Fruit fly (Drosophila melanogaster) whole organism, embryonic: ENCODE measurements around the gene CG43800.

Source experiments
- Awh ChIP-seq: fragments of 200-800 bp; sonication (Bioruptor generic); IDR thresholded peaks from 2 replicates; pipeline ENCODE4, ENCODE4 v1.3.6; 2022; ENCODE audit warnings: missing biosample characterization, missing genetic modification characterization
- CG10321 ChIP-seq: fragments of 200-800 bp; sonication (Bioruptor generic); IDR thresholded peaks from 2 replicates; pipeline ENCODE4 v1.3.6; 2022; ENCODE audit warnings: missing biosample characterization, missing genetic modification characterization
- CG10462 ChIP-seq: fragments of 200-800 bp; sonication (Bioruptor generic); optimal IDR thresholded peaks from 2 replicates; lab custom pipeline; 2016; ENCODE audit warnings: missing biosample characterization, missing genetic modification characterization
- CG10543 ChIP-seq: fragments of 200-800 bp; sonication (Bioruptor generic); optimal IDR thresholded peaks from 3 replicates; lab custom pipeline; 2017; ENCODE audit warnings: missing biosample characterization, mild to moderate bottlenecking, missing genetic modification characterization, moderate library complexity
- CG12071 ChIP-seq: fragments of 200-800 bp; sonication (Bioruptor generic); optimal IDR thresholded peaks from 3 replicates; lab custom pipeline; 2018; ENCODE audit warnings: missing biosample characterization, mild to moderate bottlenecking, missing genetic modification characterization
- CG14710 ChIP-seq: fragments of 200-800 bp; sonication (Bioruptor generic); optimal IDR thresholded peaks from 3 replicates; lab custom pipeline; 2019; ENCODE audit warnings: missing biosample characterization, mild to moderate bottlenecking, missing genetic modification characterization, moderate library complexity
- CG16863 ChIP-seq: fragments of 200-800 bp; sonication (Bioruptor generic); optimal IDR thresholded peaks from 3 replicates; lab custom pipeline; 2016; ENCODE audit warnings: missing biosample characterization, missing genetic modification characterization
- CG17829 ChIP-seq: fragments of 200-800 bp; optimal IDR thresholded peaks from 2 replicates; lab custom pipeline; 2019; ENCODE audit warnings: missing biosample characterization, mild to moderate bottlenecking, missing genetic modification characterization, moderate library complexity
- CG32767 ChIP-seq: fragments of 200-800 bp; sonication (Bioruptor generic); IDR thresholded peaks from 2 replicates; pipeline ENCODE4 v1.3.6; 2022; ENCODE audit warnings: missing biosample characterization, missing genetic modification characterization
- CG3847 ChIP-seq: fragments of 200-800 bp; sonication (Bioruptor generic); IDR thresholded peaks from 2 replicates; pipeline ENCODE4 v1.3.6; 2022; ENCODE audit warnings: missing biosample characterization, missing genetic modification characterization
- CG3995 ChIP-seq: fragments of 200-800 bp; sonication (Bioruptor generic); optimal IDR thresholded peaks from 3 replicates; lab custom pipeline; 2016; ENCODE audit warnings: missing biosample characterization, missing genetic modification characterization
- CG42726 ChIP-seq: fragments of 200-800 bp; sonication (Bioruptor generic); IDR thresholded peaks from 2 replicates; pipeline ENCODE4 v1.3.6; 2022; ENCODE audit warnings: missing biosample characterization, missing genetic modification characterization; ENCODE audit not compliant: partially characterized antibody
- CG4617 ChIP-seq: fragments of 200-800 bp; sonication (Bioruptor generic); optimal IDR thresholded peaks from 3 replicates; lab custom pipeline; 2016; ENCODE audit warnings: missing biosample characterization, missing genetic modification characterization, borderline replicate concordance
- CG9817 ChIP-seq: fragments of 200-800 bp; sonication (Bioruptor generic); optimal IDR thresholded peaks from 2 replicates; lab custom pipeline; 2018; ENCODE audit warnings: missing biosample characterization, mild to moderate bottlenecking, missing genetic modification characterization, moderate library complexity
- H2.0 ChIP-seq: fragments of 200-800 bp; sonication (Bioruptor generic); IDR thresholded peaks from 2 replicates; pipeline ENCODE4 v1.3.6; 2022; ENCODE audit warnings: missing biosample characterization, missing genetic modification characterization
- Hr51 ChIP-seq, 2 experiments: fragments of 200-800 bp; sonication (Bioruptor generic); optimal IDR thresholded peaks; 2 replicates in 1 of 2; 3 replicates in 1 of 2; lab custom pipeline; 2016 to 2018; ENCODE audit warnings: missing biosample characterization in 2 of 2, missing genetic modification characterization in 2 of 2, mild to moderate bottlenecking in 1 of 2, moderate library complexity in 1 of 2
- Med ChIP-seq: fragments of 200-800 bp; sonication (Bioruptor generic); peaks from one replicate; lab custom pipeline; 2016; ENCODE audit warnings: missing biosample characterization, missing genetic modification characterization, mild to moderate bottlenecking, inconsistent platforms, moderate library complexity
- Mes4 ChIP-seq: fragments of 200-800 bp; sonication (Bioruptor generic); optimal IDR thresholded peaks from 2 replicates; lab custom pipeline; 2016; ENCODE audit warnings: missing biosample characterization, missing genetic modification characterization
- Nf-YC ChIP-seq: fragments of 200-800 bp; optimal IDR thresholded peaks from 3 replicates; lab custom pipeline; 2019; ENCODE audit warnings: missing biosample characterization, mild to moderate bottlenecking, missing genetic modification characterization, moderate library complexity
- NfI ChIP-seq: fragments of 200-800 bp; sonication (Bioruptor generic); optimal IDR thresholded peaks from 3 replicates; lab custom pipeline; 2018; ENCODE audit warnings: missing biosample characterization, mild to moderate bottlenecking, missing genetic modification characterization, moderate library complexity
- bbx ChIP-seq: fragments of 200-800 bp; sonication (Bioruptor generic); IDR thresholded peaks from 2 replicates; pipeline ENCODE4 v1.3.6; 2022; ENCODE audit warnings: missing biosample characterization, missing genetic modification characterization; ENCODE audit not compliant: partially characterized antibody
- bsh ChIP-seq, 2 experiments: fragments of 200-800 bp; sonication (Bioruptor generic); optimal IDR thresholded peaks; 2 replicates each; lab custom pipeline; 2017 to 2018; ENCODE audit warnings: mild to moderate bottlenecking in 2 of 2, missing biosample characterization in 2 of 2, missing genetic modification characterization in 2 of 2, moderate library complexity in 1 of 2
- cad ChIP-seq: fragments of >200 bp; optimal IDR thresholded peaks from 2 replicates; lab custom pipeline; 2017; ENCODE audit warnings: missing biosample characterization, missing genetic modification characterization
- caup ChIP-seq: fragments of 200-800 bp; sonication (Bioruptor generic); optimal IDR thresholded peaks from 3 replicates; lab custom pipeline; 2017; ENCODE audit warnings: missing biosample characterization, mild to moderate bottlenecking, missing genetic modification characterization, moderate library complexity; ENCODE audit not compliant: severe bottlenecking
- dm ChIP-seq: fragments of 200-800 bp; sonication (Bioruptor generic); optimal IDR thresholded peaks from 3 replicates; lab custom pipeline; 2016; ENCODE audit warnings: missing biosample characterization, missing genetic modification characterization
- eve ChIP-seq, 2 experiments: fragments of >200 bp; optimal IDR thresholded peaks; 2 replicates each; lab custom pipeline; 2017; ENCODE audit warnings: missing biosample characterization in 2 of 2, missing genetic modification characterization in 2 of 2
- ftz-f1 ChIP-seq: fragments of 200-800 bp; sonication (Bioruptor generic); optimal IDR thresholded peaks from 2 replicates; lab custom pipeline; 2016; ENCODE audit warnings: missing biosample characterization, missing genetic modification characterization
- gfzf ChIP-seq: fragments of 200-800 bp; sonication (Bioruptor generic); optimal IDR thresholded peaks from 2 replicates; lab custom pipeline; 2016; ENCODE audit warnings: missing biosample characterization, mild to moderate bottlenecking, missing genetic modification characterization, moderate library complexity
- h ChIP-seq: fragments of >200 bp; optimal IDR thresholded peaks from 2 replicates; lab custom pipeline; 2017
- hkb ChIP-seq, 2 experiments: fragments of 200-800 bp in 1 of 2; fragments of >200 bp in 1 of 2; sonication (Bioruptor generic) in 1 of 2; IDR thresholded peaks in 1 of 2; optimal IDR thresholded peaks in 1 of 2; 2 replicates each; pipeline versions ENCODE4 v1.3.6 to Lab custom; 2017 to 2022; ENCODE audit warnings: missing biosample characterization in 1 of 2, missing genetic modification characterization in 1 of 2
- jumu ChIP-seq: fragments of 200-800 bp; sonication (Bioruptor generic); optimal IDR thresholded peaks from 3 replicates; lab custom pipeline; 2016; ENCODE audit warnings: missing biosample characterization, missing genetic modification characterization
- lilli ChIP-seq: fragments of 200-800 bp; sonication (Bioruptor generic); optimal IDR thresholded peaks from 3 replicates; lab custom pipeline; 2016; ENCODE audit warnings: missing biosample characterization, missing genetic modification characterization
- nom ChIP-seq: fragments of 200-800 bp; sonication (Bioruptor generic); optimal IDR thresholded peaks from 2 replicates; lab custom pipeline; 2017; ENCODE audit warnings: missing biosample characterization, missing genetic modification characterization, mild to moderate bottlenecking, moderate library complexity, missing genetic modification reagents
- p53 ChIP-seq: fragments of 200-800 bp; sonication (Bioruptor generic); optimal IDR thresholded peaks from 2 replicates; lab custom pipeline; 2016; ENCODE audit warnings: missing biosample characterization, missing genetic modification characterization
- peb ChIP-seq: fragments of 200-800 bp; sonication (Bioruptor generic); IDR thresholded peaks from 2 replicates; pipeline ENCODE4 v1.3.6; 2022; ENCODE audit warnings: missing biosample characterization, missing genetic modification characterization
- sens ChIP-seq: fragments of 200-800 bp; sonication (Bioruptor generic); peaks from one replicate; lab custom pipeline; 2016; ENCODE audit warnings: missing biosample characterization, missing genetic modification characterization
- zf30C ChIP-seq: fragments of 200-800 bp; sonication (Bioruptor generic); optimal IDR thresholded peaks from 3 replicates; lab custom pipeline; 2018; ENCODE audit warnings: missing biosample characterization, mild to moderate bottlenecking, missing genetic modification characterization

The CG43800 gene

dm6 chr2L:7204172-7204482 is 28.5 kb downstream of the CG43800 start, which contains the start of gene CG4502 (continued):
- TF ChIP-seq CG10543 (GFP tag; lab: Kevin White, UChicago) (no peak), CG17829 (tag; lab: Kevin White, UChicago) (peak; percentile 50), CG42726 (GFP tag; lab: Robert Waterston, UW) (peak; percentile 100), lilli (GFP tag; lab: Kevin White, UChicago) (peak; percentile 52), bsh (GFP tag; optimal IDR thresholded peaks at IDR 0.05; lab: Kevin White, UChicago) (peak in 1 of 2 experiments; percentile 5), Nf-YC (tag; lab: Kevin White, UChicago) (peak; percentile 28), caup (GFP tag; lab: Kevin White, UChicago) (peak; percentile 9), NfI (peak; percentile 9), gfzf (GFP tag; lab: Kevin White, UChicago) (peak; percentile 53), bbx (GFP tag; lab: Robert Waterston, UW) (peak; percentile 100), peb (GFP tag; lab: Robert Waterston, UW) (no peak), CG14710 (tag; lab: Kevin White, UChicago) (peak; percentile 58), zf30C (GFP tag; lab: Kevin White, UChicago) (peak; percentile 98)

dm6 chr2L:7203411-7204171 is 29.0 kb downstream of the CG43800 start:
- TF ChIP-seq CG9817 (tag; lab: Kevin White, UChicago) (no peak), nom (GFP tag; lab: Kevin White, UChicago) (peak; percentile 59), Awh (GFP tag; lab: Robert Waterston, UW) (0 out of 2 replicates have a peak, but pooled peaks have one; percentile 11), CG12071 (GFP tag; lab: Kevin White, UChicago) (no peak), cad (GFP tag; lab: Kevin White, UChicago) (no peak), H2.0 (GFP tag; lab: Robert Waterston, UW) (no peak), CG10321 (peak; percentile 54), h (lab: Kevin White, UChicago) (no peak), hkb (optimal IDR thresholded peaks at IDR 0.05; lab: Kevin White, UChicago) (no peak), hkb (GFP tag; IDR thresholded peaks at IDR 0.05; lab: Robert Waterston, UW) (0 out of 2 replicates have a peak, but pooled peaks have one; percentile 23), CG16863 (GFP tag; lab: Kevin White, UChicago) (no peak), CG3995 (GFP tag; lab: Kevin White, UChicago) (no peak), jumu (GFP tag; lab: Kevin White, UChicago) (peak; percentile 14), p53 (GFP tag; lab: Kevin White, UChicago) (peak; percentile 91), Mes4 (GFP tag; lab: Kevin White, UChicago) (no peak), CG3847 (no peak), Hr51 (GFP tag; optimal IDR thresholded peaks at IDR 0.05; lab: Kevin White, UChicago) (peak in 1 of 2 experiments; percentile 10), Med (GFP tag; lab: Kevin White, UChicago) (peak; percentile 66), CG4617 (GFP tag; lab: Kevin White, UChicago) (no peak), CG32767 (no peak), dm (GFP tag; lab: Kevin White, UChicago) (peak; percentile 10), ftz-f1 (GFP tag; lab: Kevin White, UChicago) (peak; percentile 22), eve (GFP tag; optimal IDR thresholded peaks at IDR 0.05; lab: Kevin White, UChicago) (peak in 1 of 2 experiments; percentile 29), CG10462 (GFP tag; lab: Kevin White, UChicago) (no peak), sens (GFP tag; lab: Kevin White, UChicago) (peak; percentile 20), bsh (GFP tag; optimal IDR thresholded peaks at IDR 0.05; lab: Kevin White, UChicago) (peak in 1 of 2 experiments; percentile 4)
